Fruit fly (Drosophila melanogaster) whole organism, embryonic: ENCODE measurements around the gene Sulf1.

Experiments
- Asciz ChIP-seq: fragments of 200-800 bp; sonication (Bioruptor generic); optimal IDR thresholded peaks from 2 replicates; lab custom pipeline; 2017; ENCODE audit warnings: missing biosample characterization, mild to moderate bottlenecking, missing genetic modification characterization, missing genetic modification reagents
- CG11504 ChIP-seq: fragments of 200-800 bp; sonication (Bioruptor generic); optimal IDR thresholded peaks from 3 replicates; lab custom pipeline; 2019; ENCODE audit warnings: missing biosample characterization, mild to moderate bottlenecking, missing genetic modification characterization, moderate library complexity
- CG12769 ChIP-seq: fragments of 200-800 bp; sonication (Bioruptor generic); optimal IDR thresholded peaks from 2 replicates; lab custom pipeline; 2019; ENCODE audit warnings: missing biosample characterization, mild to moderate bottlenecking, missing genetic modification characterization, moderate library complexity
- CG2120 ChIP-seq: fragments of 200-800 bp; sonication (Bioruptor generic); optimal IDR thresholded peaks from 3 replicates; lab custom pipeline; 2016; ENCODE audit warnings: missing biosample characterization, missing genetic modification characterization
- CG34422 ChIP-seq: fragments of 200-800 bp; sonication (Bioruptor generic); IDR thresholded peaks from 3 replicates; pipeline ENCODE4 v1.3.6; 2022; ENCODE audit warnings: missing biosample characterization, missing genetic modification characterization
- Nf-YC ChIP-seq: fragments of 200-800 bp; optimal IDR thresholded peaks from 3 replicates; lab custom pipeline; 2019; ENCODE audit warnings: missing biosample characterization, mild to moderate bottlenecking, missing genetic modification characterization, moderate library complexity
- Sin3A ChIP-seq: fragments of >200 bp; optimal IDR thresholded peaks from 2 replicates; lab custom pipeline; 2018
- amos ChIP-seq: fragments of 200-800 bp; sonication (Bioruptor generic); IDR thresholded peaks from 2 replicates; pipeline ENCODE4 v1.3.6; 2022; ENCODE audit warnings: missing biosample characterization, missing genetic modification characterization; ENCODE audit not compliant: partially characterized antibody
- cato ChIP-seq: fragments of 200-800 bp; sonication (Bioruptor generic); optimal IDR thresholded peaks from 2 replicates; lab custom pipeline; 2016; ENCODE audit warnings: missing biosample characterization, missing genetic modification characterization, borderline replicate concordance
- crol ChIP-seq: fragments of 200-800 bp; sonication (Bioruptor generic); IDR thresholded peaks from 2 replicates; pipeline ENCODE4 v1.3.6; 2022; ENCODE audit warnings: missing biosample characterization, missing genetic modification characterization
- hb ChIP-seq: fragments of 200-800 bp; sonication (Bioruptor generic); IDR thresholded peaks from 3 replicates; pipeline ENCODE4 v1.3.6; 2022; ENCODE audit warnings: missing biosample characterization, missing genetic modification characterization; ENCODE audit not compliant: partially characterized antibody
- hbn ChIP-seq: fragments of 200-800 bp; sonication (Bioruptor generic); IDR thresholded peaks from 2 replicates; pipeline ENCODE4 v1.3.6; 2022; ENCODE audit warnings: missing biosample characterization, missing genetic modification characterization; ENCODE audit not compliant: partially characterized antibody
- tll ChIP-seq, 2 experiments: fragments of 200-800 bp in 1 of 2; fragments of >200 bp in 1 of 2; sonication (Bioruptor generic) in 1 of 2; optimal IDR thresholded peaks; 2 replicates each; lab custom pipeline; 2017 to 2019; ENCODE audit warnings: missing biosample characterization in 2 of 2, missing genetic modification characterization in 2 of 2, mild to moderate bottlenecking in 1 of 2, moderate library complexity in 1 of 2

DNA sequence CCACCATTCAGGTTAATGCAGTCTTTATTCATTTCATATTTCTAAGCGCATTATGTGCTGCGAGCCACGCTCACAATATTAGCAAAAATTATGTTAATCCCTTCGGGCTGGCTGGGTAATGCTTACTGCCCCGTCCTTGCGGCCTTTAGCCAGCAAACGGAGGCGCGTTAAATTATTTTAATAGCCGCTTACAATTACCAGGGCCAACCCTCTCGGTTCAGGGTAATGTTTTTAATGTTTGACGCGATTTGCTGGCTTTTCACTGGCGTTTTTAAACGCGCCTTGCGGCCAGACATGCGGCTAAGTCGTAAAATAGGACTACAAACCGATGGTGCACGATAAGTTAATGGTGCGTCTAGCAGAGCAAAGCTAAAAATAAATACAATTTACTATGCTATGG is 4.6 kb downstream of the Sulf1 start:
- no peak for TF ChIP-seq hb
- no peak for TF ChIP-seq Nf-YC (tag; lab: Kevin White, UChicago)
- TF ChIP-seq CG11504 (tag; lab: Kevin White, UChicago), result no peak
- no peak for TF ChIP-seq CG12769 (tag; lab: Kevin White, UChicago)
- TF ChIP-seq Asciz (GFP tag; lab: Kevin White, UChicago), result no peak
- no peak for TF ChIP-seq CG34422
- no peak for TF ChIP-seq crol (GFP tag; lab: Robert Waterston, UW)
- TF ChIP-seq CG2120 (GFP tag; lab: Kevin White, UChicago), result no peak
- TF ChIP-seq Sin3A (lab: Kevin White, UChicago), result no peak
- no peak for TF ChIP-seq amos
- no peak for TF ChIP-seq hbn (GFP tag; lab: Robert Waterston, UW)
- TF ChIP-seq cato (GFP tag; lab: Kevin White, UChicago), result no peak
- TF ChIP-seq tll (GFP tag; optimal IDR thresholded peaks at IDR 0.05; lab: Kevin White, UChicago), result no peak
